Worm (Caenorhabditis elegans): ENCODE data around the gene T02E9.5.

T02E9.5 gene

DNA sequence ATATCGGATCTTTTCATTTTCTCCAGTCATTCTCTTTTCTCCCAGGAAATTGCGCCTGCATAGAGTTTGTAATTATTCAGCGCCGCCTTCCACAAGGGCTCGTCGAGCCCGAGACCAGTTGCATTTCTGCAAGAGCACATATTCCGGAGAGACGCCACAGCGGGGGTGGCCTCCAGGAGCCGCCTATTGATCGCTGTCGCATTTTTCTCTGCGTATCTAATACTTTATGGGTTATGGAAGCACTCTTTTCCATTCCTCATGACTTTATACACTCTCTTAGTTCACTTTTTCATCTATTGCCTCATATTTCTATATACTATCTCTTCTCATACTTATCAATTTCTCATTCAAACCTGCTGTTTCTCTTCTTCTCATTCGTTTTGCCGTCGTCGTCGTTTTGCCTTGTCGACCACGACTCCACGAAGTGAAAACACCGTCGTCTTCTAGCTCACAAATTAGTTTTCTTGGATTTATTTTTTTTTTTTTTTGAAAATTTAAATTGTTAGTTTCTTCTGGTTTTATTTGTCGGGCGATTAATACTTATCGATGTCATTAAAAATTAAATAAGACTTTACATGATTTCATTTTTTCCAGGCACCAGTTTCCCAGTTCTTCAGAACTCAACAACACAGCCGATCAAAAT lies 33.2 kb downstream of the T02E9.5 start, which contains the start of gene cnb-1:
Gene cnb-1, plus strand, starts transcription at position 593 of the 643 bp plus-strand sequence.
- TF ChIP-seq pbrm-1 (GFP tag; IDR thresholded peaks at IDR 0.05), result peak; percentile 48; the same call in 1 of the 2 replicates
- TF ChIP-seq nhr-80 (tag; optimal IDR thresholded peaks at IDR 0.05), result peak; percentile 27
- peak in 1 of 3 experiments; percentile 34 for TF ChIP-seq lin-35 (GFP tag; optimal IDR thresholded peaks at IDR 0.05)
- no peak for TF ChIP-seq pha-4 (tag; optimal IDR thresholded peaks at IDR 0.05)
- 0 out of 2 replicates have a peak, but pooled peaks have one; percentile 28 for TF ChIP-seq ceh-100 (GFP tag; IDR thresholded peaks at IDR 0.05)
- 0 out of 2 replicates have a peak, but pooled peaks have one; percentile 17 for TF ChIP-seq rcor-1 (GFP tag; IDR thresholded peaks at IDR 0.05)
- TF ChIP-seq hmg-1.2 (GFP tag; IDR thresholded peaks at IDR 0.05), result peak; percentile 83
- TF ChIP-seq zim-3 (tag; optimal IDR thresholded peaks at IDR 0.05), result no peak
- peak; percentile 67 for TF ChIP-seq lin-40 (tag; optimal IDR thresholded peaks at IDR 0.05)
- TF ChIP-seq ZK185.1 (tag; optimal IDR thresholded peaks at IDR 0.05; ENCODE audit: poor library complexity, severe bottlenecking), result peak; percentile 23
- peak; percentile 59 for TF ChIP-seq attf-5 (GFP tag; optimal IDR thresholded peaks at IDR 0.05)
- no peak for TF ChIP-seq ztf-25 (GFP tag; IDR thresholded peaks at IDR 0.05)

DNA sequence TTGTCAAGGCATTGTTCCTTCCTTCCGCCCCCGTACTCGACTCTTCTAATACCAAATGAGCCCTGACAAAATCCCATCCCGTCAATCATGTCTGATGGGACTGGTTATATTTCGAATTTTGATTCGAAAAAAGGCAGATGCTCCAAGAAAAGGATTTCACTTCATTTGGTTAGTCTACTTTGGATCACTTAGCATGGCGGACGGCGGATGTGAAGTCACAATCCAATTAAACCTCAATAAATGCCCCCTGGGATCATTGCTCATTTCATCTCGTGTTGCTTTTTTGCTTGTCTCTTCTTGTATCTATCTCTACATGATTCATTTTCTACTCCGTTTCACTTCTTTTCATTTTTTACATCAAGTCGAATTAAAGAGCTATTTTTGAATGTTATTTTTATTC lies 37.3 kb downstream of the T02E9.5 start:
- no peak for TF ChIP-seq B0035.1 (tag; optimal IDR thresholded peaks at IDR 0.05)
- TF ChIP-seq atf-7 (tag; optimal IDR thresholded peaks at IDR 0.05), result no peak
- TF ChIP-seq lin-26 (GFP tag; IDR thresholded peaks at IDR 0.05), result no peak

DNA sequence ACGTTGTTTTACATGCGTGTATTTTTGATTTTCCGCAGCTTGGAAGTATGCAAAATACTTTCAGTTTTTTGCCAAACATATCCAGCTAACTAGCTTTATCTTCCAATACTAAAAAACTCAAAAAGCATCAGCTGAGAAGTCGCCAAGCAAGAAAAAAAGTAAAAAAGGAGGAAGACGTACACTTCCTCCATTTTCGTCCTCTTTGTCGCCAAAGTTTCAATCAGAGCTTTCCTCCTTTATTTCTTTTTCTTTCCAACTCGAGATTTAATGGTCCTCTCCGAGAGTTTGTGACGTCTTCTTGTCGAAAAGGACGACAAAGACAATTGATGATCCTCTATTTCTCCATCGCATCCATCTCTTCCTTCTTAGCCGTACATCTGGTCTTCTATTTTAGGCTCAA lies 38.5 kb downstream of the T02E9.5 start:
- TF ChIP-seq F10E7.11 (tag; optimal IDR thresholded peaks at IDR 0.05) (no peak), lir-1 (GFP tag; conservative IDR thresholded peaks at IDR 0.05) (no peak)

DNA sequence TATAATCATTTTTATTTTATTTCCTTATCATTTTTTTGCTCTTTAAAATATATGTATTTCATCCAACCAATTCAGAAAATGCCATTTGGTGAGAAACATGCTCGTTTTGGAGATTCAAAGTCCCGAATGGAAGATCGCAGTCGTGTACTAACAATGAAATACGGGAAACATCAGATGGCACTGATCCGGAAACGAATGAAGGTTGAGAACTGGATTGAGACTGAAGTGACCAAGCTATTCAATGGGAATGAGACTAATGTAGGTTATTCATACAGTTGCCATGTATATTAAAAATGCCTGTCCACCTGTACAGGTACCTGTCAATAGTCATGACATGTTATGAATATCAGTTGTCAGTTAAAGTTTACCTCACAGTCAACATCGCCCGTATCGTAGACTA lies 41.0 kb downstream of the T02E9.5 start, which contains the start of gene F55C10.5:
Gene F55C10.5, plus strand, starts transcription at position 74 of the 400 bp plus-strand sequence.
- TF ChIP-seq rpc-1 (optimal IDR thresholded peaks at IDR 0.05) (no peak), rpc-1 (tag; optimal IDR thresholded peaks at IDR 0.05) (no peak), sptf-2 (GFP tag; optimal IDR thresholded peaks at IDR 0.05) (no peak), ceh-27 (GFP tag; optimal IDR thresholded peaks at IDR 0.05) (no peak), nhr-90 (tag; optimal IDR thresholded peaks at IDR 0.05) (no peak), unc-62 (GFP tag; optimal IDR thresholded peaks at IDR 0.05) (no peak), cebp-2 (GFP tag; IDR thresholded peaks at IDR 0.05) (no peak), madf-6 (GFP tag; IDR thresholded peaks at IDR 0.05) (no peak), Y67H2A.10 (GFP tag; conservative IDR thresholded peaks at IDR 0.05) (no peak), ztf-25 (GFP tag; IDR thresholded peaks at IDR 0.05) (no peak), somi-1 (GFP tag; optimal IDR thresholded peaks at IDR 0.05) (no peak), bed-1 (GFP tag; IDR thresholded peaks at IDR 0.05) (no peak), snpc-1.3 (tag; optimal IDR thresholded peaks at IDR 0.05; ENCODE audit: insufficient read depth) (no peak), mes-4 (tag; optimal IDR thresholded peaks at IDR 0.05) (no peak), lin-26 (GFP tag; IDR thresholded peaks at IDR 0.05) (no peak), hlh-26 (GFP tag; conservative IDR thresholded peaks at IDR 0.05) (no peak), tbp1 (GFP tag; optimal IDR thresholded peaks at IDR 0.05) (no peak)

DNA sequence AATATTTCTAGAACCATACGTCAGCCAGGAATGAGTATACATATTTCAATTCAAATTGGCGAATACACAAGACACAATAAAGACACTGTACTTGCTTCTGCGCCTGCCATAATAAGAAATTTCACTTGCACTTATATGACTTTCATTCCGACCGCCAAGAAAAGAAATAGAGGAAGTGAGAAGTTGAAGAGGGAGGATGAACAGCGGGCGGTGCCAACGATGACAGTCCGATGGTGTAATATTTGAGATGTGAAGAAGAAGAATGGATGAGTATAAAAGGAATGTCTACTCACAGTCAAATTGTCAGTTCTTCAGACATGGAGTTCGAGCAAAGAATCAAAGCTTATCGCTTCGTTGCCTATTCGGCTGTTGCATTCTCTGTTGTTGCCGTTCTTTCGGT lies 43.0 kb downstream of the T02E9.5 start, which contains the start of gene col-154:
Gene col-154, plus strand, starts transcription at position 301 of the 400 bp plus-strand sequence.
- TF ChIP-seq T07F8.4 (tag; optimal IDR thresholded peaks at IDR 0.05) (no peak), ets-4 (GFP tag; optimal IDR thresholded peaks at IDR 0.05) (no peak), repo-1 (tag; optimal IDR thresholded peaks at IDR 0.05) (no peak), F57C9.4 (tag; optimal IDR thresholded peaks at IDR 0.05) (no peak), mcd-1 (GFP tag; IDR thresholded peaks at IDR 0.05) (no peak), ceh-27 (GFP tag; optimal IDR thresholded peaks at IDR 0.05) (no peak), ztf-18 (tag; optimal IDR thresholded peaks at IDR 0.05) (no peak), C06A6.2 (GFP tag; conservative IDR thresholded peaks at IDR 0.05) (no peak), gei-17 (GFP tag; optimal IDR thresholded peaks at IDR 0.05) (no peak), F52B5.7 (tag; optimal IDR thresholded peaks at IDR 0.05) (no peak), mel-28 (tag; optimal IDR thresholded peaks at IDR 0.05; ENCODE audit: borderline replicate concordance) (no peak), lin-54 (GFP tag; optimal IDR thresholded peaks at IDR 0.05) (no peak), dox-1 (GFP tag; IDR thresholded peaks at IDR 0.05) (no peak), F10E7.11 (tag; optimal IDR thresholded peaks at IDR 0.05) (no peak)

Data from whole organism, young adult.